Fruit fly (Drosophila melanogaster): ENCODE data around the gene CG7203.
"Not testable (repeated sequence)": the region's sequence is repeated elsewhere in the genome, so short reads cannot be mapped to it uniquely, and the experiment has no call there.

DNA sequence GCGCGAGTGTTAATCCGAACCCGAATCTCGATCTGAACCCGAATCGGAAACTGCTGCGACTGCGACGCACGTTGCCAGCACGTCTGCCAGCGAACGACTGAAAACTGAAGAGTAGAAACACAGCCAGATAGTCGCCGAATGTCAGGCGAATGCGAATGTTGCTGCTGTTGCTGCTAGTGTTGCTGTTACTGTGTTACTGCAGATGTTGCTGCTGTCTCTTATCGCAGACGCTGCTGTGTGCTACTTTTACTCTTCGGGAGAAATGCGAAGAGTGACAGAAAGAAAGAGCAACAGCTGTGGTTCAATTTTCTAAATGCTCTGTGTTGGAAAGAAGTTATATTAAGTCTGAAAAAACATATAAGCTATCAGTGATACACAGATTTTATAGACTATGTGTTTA, 20.4 kb downstream of the CG7203 start, which contains the start of gene CG13796:
- TF ChIP-seq CG12768, Mnt, CG11617, CG7045, CG1620, Hr96, bab1 (GFP tag; optimal IDR thresholded peaks at IDR 0.05): not testable (repeated sequence)
